Fruit fly (Drosophila melanogaster) whole organism, prepupa: ENCODE measurements around the gene al.
A peak's percentile ranks its signal among the peaks of the same experiment; 100 is the strongest.

ENCODE experiments used
- CG10631 ChIP-seq: fragments of 200-800 bp; sonication (Bioruptor generic); optimal IDR thresholded peaks from 2 replicates; lab custom pipeline; 2016; ENCODE audit warnings: missing biosample characterization, missing genetic modification characterization
- CG10669 ChIP-seq: fragments of 200-800 bp; sonication (Bioruptor generic); optimal IDR thresholded peaks from 3 replicates; lab custom pipeline; 2018; ENCODE audit warnings: missing biosample characterization, mild to moderate bottlenecking, missing genetic modification characterization, moderate library complexity
- CG11294 ChIP-seq: fragments of 200-800 bp; sonication (Bioruptor generic); IDR thresholded peaks from 2 replicates; pipeline ENCODE4 v1.3.6; 2022; ENCODE audit warnings: missing biosample characterization, missing genetic modification characterization
- CG11762 ChIP-seq: fragments of 200-800 bp; sonication (Bioruptor generic); optimal IDR thresholded peaks from 3 replicates; lab custom pipeline; 2016; ENCODE audit warnings: missing biosample characterization, missing genetic modification characterization; ENCODE audit not compliant: insufficient read depth
- CG1621 ChIP-seq: fragments of 200-800 bp; sonication (Bioruptor generic); optimal IDR thresholded peaks from 3 replicates; lab custom pipeline; 2018; ENCODE audit warnings: missing biosample characterization, mild to moderate bottlenecking, missing genetic modification characterization
- CG3032 ChIP-seq: fragments of 200-800 bp; optimal IDR thresholded peaks from 2 replicates; lab custom pipeline; 2019; ENCODE audit warnings: missing biosample characterization, mild to moderate bottlenecking, missing genetic modification characterization, moderate library complexity
- CG32006 ChIP-seq: fragments of 200-800 bp; sonication (Bioruptor generic); optimal IDR thresholded peaks from 3 replicates; lab custom pipeline; 2017; ENCODE audit warnings: missing biosample characterization, mild to moderate bottlenecking, missing genetic modification characterization
- CG3919 ChIP-seq: fragments of 200-800 bp; sonication (Bioruptor generic); optimal IDR thresholded peaks from 3 replicates; lab custom pipeline; 2016; ENCODE audit warnings: missing biosample characterization, missing genetic modification characterization
- CG4318 ChIP-seq: fragments of 200-800 bp; sonication (Bioruptor generic); optimal IDR thresholded peaks from 3 replicates; lab custom pipeline; 2017; ENCODE audit warnings: missing biosample characterization, mild to moderate bottlenecking, missing genetic modification characterization
- CG6792 ChIP-seq: fragments of 200-800 bp; sonication (Bioruptor generic); optimal IDR thresholded peaks from 3 replicates; lab custom pipeline; 2016; ENCODE audit warnings: missing biosample characterization, missing genetic modification characterization
- CG6854 ChIP-seq: fragments of 200-800 bp; sonication (Bioruptor generic); optimal IDR thresholded peaks from 2 replicates; lab custom pipeline; 2017; ENCODE audit warnings: missing biosample characterization, mild to moderate bottlenecking, missing genetic modification characterization
- CG7368 ChIP-seq: fragments of 200-800 bp; sonication (Bioruptor generic); optimal IDR thresholded peaks from 3 replicates; lab custom pipeline; 2016; ENCODE audit warnings: missing biosample characterization, missing genetic modification characterization
- CG8119 ChIP-seq: fragments of 200-800 bp; sonication (Bioruptor generic); IDR thresholded peaks from 3 replicates; pipeline ENCODE4 v1.3.6; 2022; ENCODE audit warnings: missing biosample characterization, missing genetic modification characterization
- CG8319 ChIP-seq: fragments of 200-800 bp; sonication (Bioruptor generic); optimal IDR thresholded peaks from 3 replicates; lab custom pipeline; 2016; ENCODE audit warnings: missing biosample characterization, missing genetic modification characterization
- CG8632 ChIP-seq: fragments of 200-800 bp; sonication (Bioruptor generic); optimal IDR thresholded peaks from 3 replicates; lab custom pipeline; 2016; ENCODE audit warnings: missing biosample characterization, missing genetic modification characterization
- Eip75B ChIP-seq: fragments of 200-800 bp; sonication (Bioruptor generic); optimal IDR thresholded peaks from 3 replicates; lab custom pipeline; 2016; ENCODE audit warnings: missing biosample characterization, missing genetic modification characterization
- Eip78C ChIP-seq: fragments of 200-800 bp; sonication (Bioruptor generic); peaks from one replicate; lab custom pipeline; 2016; ENCODE audit warnings: missing biosample characterization, missing genetic modification characterization
- Eip93F ChIP-seq: fragments of 200-800 bp; sonication (Bioruptor generic); optimal IDR thresholded peaks from 2 replicates; lab custom pipeline; 2016; ENCODE audit warnings: missing biosample characterization, mild to moderate bottlenecking, missing genetic modification characterization
- Ets21C ChIP-seq: fragments of 200-800 bp; sonication (Bioruptor generic); optimal IDR thresholded peaks from 3 replicates; lab custom pipeline; 2016; ENCODE audit warnings: missing biosample characterization, missing genetic modification characterization
- Gug ChIP-seq: fragments of 200-800 bp; sonication (Bioruptor generic); IDR thresholded peaks from 2 replicates; pipeline ENCODE4 v1.3.6; 2022; ENCODE audit warnings: missing biosample characterization, missing genetic modification characterization
- Hr38 ChIP-seq: sonication (Bioruptor generic); optimal IDR thresholded peaks from 2 replicates; lab custom pipeline; 2016; ENCODE audit warnings: missing biosample characterization, missing genetic modification characterization
- Hr39 ChIP-seq: fragments of 200-800 bp; sonication (Bioruptor generic); optimal IDR thresholded peaks from 2 replicates; lab custom pipeline; 2016; ENCODE audit warnings: missing biosample characterization, missing genetic modification characterization
- Hr4 ChIP-seq: fragments of 200-800 bp; sonication (Bioruptor generic); optimal IDR thresholded peaks from 3 replicates; lab custom pipeline; 2016; ENCODE audit warnings: missing biosample characterization, missing genetic modification characterization
- Met ChIP-seq: fragments of 200-800 bp; sonication (Bioruptor generic); optimal IDR thresholded peaks from 3 replicates; lab custom pipeline; 2016; ENCODE audit warnings: missing biosample characterization, missing genetic modification characterization
- OdsH ChIP-seq: fragments of 200-800 bp; sonication (Bioruptor generic); optimal IDR thresholded peaks from 3 replicates; lab custom pipeline; 2016; ENCODE audit warnings: missing biosample characterization, missing genetic modification characterization
- Smox ChIP-seq: fragments of 200-800 bp; sonication (Bioruptor generic); optimal IDR thresholded peaks from 3 replicates; lab custom pipeline; 2016; ENCODE audit warnings: missing biosample characterization, missing genetic modification characterization
- Sox102F ChIP-seq: fragments of 200-800 bp; sonication (Bioruptor generic); optimal IDR thresholded peaks from 2 replicates; lab custom pipeline; 2016; ENCODE audit warnings: missing biosample characterization, mild to moderate bottlenecking, missing genetic modification characterization
- Sox14 ChIP-seq: fragments of 200-800 bp; sonication (Bioruptor generic); optimal IDR thresholded peaks from 3 replicates; lab custom pipeline; 2016; ENCODE audit warnings: missing biosample characterization, missing genetic modification characterization
- Sox15 ChIP-seq: fragments of 200-800 bp; sonication (Bioruptor generic); optimal IDR thresholded peaks from 3 replicates; lab custom pipeline; 2016; ENCODE audit warnings: missing biosample characterization, missing genetic modification characterization
- acj6 ChIP-seq: fragments of 200-800 bp; sonication (Bioruptor generic); optimal IDR thresholded peaks from 3 replicates; lab custom pipeline; 2016; ENCODE audit warnings: missing biosample characterization, missing genetic modification characterization
- cyc ChIP-seq: fragments of 200-800 bp; sonication (Bioruptor generic); optimal IDR thresholded peaks from 3 replicates; lab custom pipeline; 2016; ENCODE audit warnings: missing biosample characterization, missing genetic modification characterization
- dac ChIP-seq: fragments of 200-800 bp; sonication (Bioruptor generic); optimal IDR thresholded peaks from 2 replicates; lab custom pipeline; 2017; ENCODE audit warnings: missing biosample characterization, mild to moderate bottlenecking, missing genetic modification characterization
- dsx ChIP-seq: fragments of 200-800 bp; optimal IDR thresholded peaks from 3 replicates; lab custom pipeline; 2019; ENCODE audit warnings: missing biosample characterization, mild to moderate bottlenecking, missing genetic modification characterization, moderate library complexity; ENCODE audit not compliant: poor library complexity, severe bottlenecking
- eg ChIP-seq: fragments of 200-800 bp; sonication (Bioruptor generic); IDR thresholded peaks from 3 replicates; pipeline ENCODE4 v1.3.6; 2022; ENCODE audit warnings: missing biosample characterization, missing genetic modification characterization
- esn ChIP-seq: fragments of 200-800 bp; sonication (Bioruptor generic); optimal IDR thresholded peaks from 2 replicates; lab custom pipeline; 2016; ENCODE audit warnings: missing biosample characterization, mild to moderate bottlenecking, missing genetic modification characterization, moderate library complexity
- fkh ChIP-seq: fragments of 200-800 bp; sonication (Bioruptor generic); optimal IDR thresholded peaks from 3 replicates; lab custom pipeline; 2017; ENCODE audit warnings: missing biosample characterization, mild to moderate bottlenecking, missing genetic modification characterization, moderate library complexity
- lz ChIP-seq: fragments of 200-800 bp; sonication (Bioruptor generic); optimal IDR thresholded peaks from 3 replicates; lab custom pipeline; 2016; ENCODE audit warnings: missing biosample characterization, missing genetic modification characterization
- net ChIP-seq: fragments of 200-800 bp; sonication (Bioruptor generic); optimal IDR thresholded peaks from 3 replicates; lab custom pipeline; 2016; ENCODE audit warnings: missing biosample characterization, missing genetic modification characterization
- pdm3 ChIP-seq: fragments of 200-800 bp; sonication (Bioruptor generic); optimal IDR thresholded peaks from 3 replicates; lab custom pipeline; 2016; ENCODE audit warnings: missing biosample characterization, missing genetic modification characterization
- salr ChIP-seq, 2 experiments: fragments of 200-800 bp; sonication (Bioruptor generic); optimal IDR thresholded peaks; 3 replicates each; lab custom pipeline; 2016 to 2018; ENCODE audit warnings: missing biosample characterization in 2 of 2, missing genetic modification characterization in 2 of 2, mild to moderate bottlenecking in 1 of 2
- spab ChIP-seq: fragments of 200-800 bp; sonication (Bioruptor generic); optimal IDR thresholded peaks from 2 replicates; lab custom pipeline; 2017; ENCODE audit warnings: missing biosample characterization, mild to moderate bottlenecking, missing genetic modification characterization, missing genetic modification reagents
- ss ChIP-seq, 2 experiments: fragments of 200-800 bp; sonication (Bioruptor generic); optimal IDR thresholded peaks; 2 replicates in 1 of 2; 3 replicates in 1 of 2; lab custom pipeline; 2017 to 2018; ENCODE audit warnings: mild to moderate bottlenecking in 2 of 2, missing biosample characterization in 2 of 2, missing genetic modification characterization in 2 of 2, moderate library complexity in 1 of 2
- svp ChIP-seq: fragments of 200-800 bp; sonication (Bioruptor generic); peaks from one replicate; lab custom pipeline; 2016; ENCODE audit warnings: missing biosample characterization, missing genetic modification characterization
- topi ChIP-seq: fragments of 200-800 bp; sonication (Bioruptor generic); optimal IDR thresholded peaks from 3 replicates; lab custom pipeline; 2016; ENCODE audit warnings: missing biosample characterization, missing genetic modification characterization
- vri ChIP-seq: fragments of 200-800 bp; sonication (Bioruptor generic); optimal IDR thresholded peaks from 3 replicates; lab custom pipeline; 2016; ENCODE audit warnings: missing biosample characterization, mild to moderate bottlenecking, missing genetic modification characterization

al gene

dm6 chr2L:347604-348003 lies 30.3 kb upstream of the al start:
- TF ChIP-seq Eip93F (GFP tag; lab: Kevin White, UChicago) = no peak

- TF ChIP-seq cyc (GFP tag; lab: Kevin White, UChicago) (no peak), CG4318 (no peak), Hr39 (no peak), Hr4 (GFP tag; lab: Kevin White, UChicago) (no peak), acj6 (no peak), spab (GFP tag; lab: Kevin White, UChicago) (no peak), CG11294 (GFP tag; lab: Robert Waterston, UW) (no peak), Ets21C (GFP tag; lab: Kevin White, UChicago) (no peak), net (GFP tag; lab: Kevin White, UChicago) (no peak), OdsH (no peak), Sox14 (GFP tag; lab: Kevin White, UChicago) (no peak), CG3032 (tag; lab: Kevin White, UChicago) (no peak), CG8319 (no peak), Eip93F (GFP tag; lab: Kevin White, UChicago) (no peak), vri (GFP tag; lab: Kevin White, UChicago) (no peak), CG6854 (GFP tag; lab: Kevin White, UChicago) (no peak), Met (GFP tag; lab: Kevin White, UChicago) (no peak), CG6792 (GFP tag; lab: Kevin White, UChicago) (no peak), CG10631 (GFP tag; lab: Kevin White, UChicago) (no peak), topi (no peak)
Observed at dm6 chr2L:356234-356633, 21.7 kb upstream of the al start.

dm6 chr2L:357556-358130 lies 20.3 kb upstream of the al start, which contains the start of gene Ent1:
Ent1 (minus strand) TSS chr2L:357874.
- TF ChIP-seq Eip93F (GFP tag; lab: Kevin White, UChicago) = no peak
- no peak for TF ChIP-seq Hr39
- TF ChIP-seq svp = peak; percentile 59
- no peak for TF ChIP-seq OdsH
- no peak for TF ChIP-seq acj6
- no peak for TF ChIP-seq CG3032 (tag; lab: Kevin White, UChicago)
- TF ChIP-seq Hr4 (GFP tag; lab: Kevin White, UChicago) = no peak
- TF ChIP-seq vri (GFP tag; lab: Kevin White, UChicago) = peak; percentile 7
- TF ChIP-seq Hr38 = no peak
- TF ChIP-seq CG1621 (tag; lab: Kevin White, UChicago) = no peak
- TF ChIP-seq Smox (GFP tag; lab: Kevin White, UChicago) = no peak
- no peak for TF ChIP-seq Sox102F (GFP tag; lab: Kevin White, UChicago)
- TF ChIP-seq lz (GFP tag; lab: Kevin White, UChicago) = no peak
- TF ChIP-seq Sox15 (GFP tag; lab: Kevin White, UChicago) = no peak
- TF ChIP-seq ss (GFP tag; optimal IDR thresholded peaks at IDR 0.05; lab: Kevin White, UChicago) = no peak
- TF ChIP-seq CG8319 = no peak
- TF ChIP-seq dac (GFP tag; lab: Kevin White, UChicago) = no peak
- TF ChIP-seq CG11294 (GFP tag; lab: Robert Waterston, UW) = no peak
- TF ChIP-seq Eip78C (GFP tag; lab: Kevin White, UChicago) = peak; percentile 13
- no peak for TF ChIP-seq CG7368 (GFP tag; lab: Kevin White, UChicago)
- TF ChIP-seq CG11762 = no peak
- no peak for TF ChIP-seq spab (GFP tag; lab: Kevin White, UChicago)
- TF ChIP-seq CG8119 (GFP tag; lab: Robert Waterston, UW) = no peak
- TF ChIP-seq CG3919 (GFP tag; lab: Kevin White, UChicago) = no peak
- no peak for TF ChIP-seq Eip75B (GFP tag; lab: Kevin White, UChicago)
- no peak for TF ChIP-seq CG6854 (GFP tag; lab: Kevin White, UChicago)
- TF ChIP-seq pdm3 (GFP tag; lab: Kevin White, UChicago) = no peak
- TF ChIP-seq CG8632 (GFP tag; lab: Kevin White, UChicago) = no peak
- TF ChIP-seq Ets21C (GFP tag; lab: Kevin White, UChicago) = no peak
- no peak for TF ChIP-seq salr (GFP tag; optimal IDR thresholded peaks at IDR 0.05; lab: Kevin White, UChicago)
- TF ChIP-seq esn (GFP tag; lab: Kevin White, UChicago) = no peak
- TF ChIP-seq CG32006 (GFP tag; lab: Kevin White, UChicago) = no peak
- no peak for TF ChIP-seq CG4318
- no peak for TF ChIP-seq eg
- TF ChIP-seq fkh (GFP tag; lab: Kevin White, UChicago) = peak; percentile 52
- no peak for TF ChIP-seq net (GFP tag; lab: Kevin White, UChicago)
- no peak for TF ChIP-seq CG10669
- no peak for TF ChIP-seq Met (GFP tag; lab: Kevin White, UChicago)
- TF ChIP-seq cyc (GFP tag; lab: Kevin White, UChicago) = no peak
- TF ChIP-seq Gug (GFP tag; lab: Robert Waterston, UW) = no peak
- peak; percentile 48 for TF ChIP-seq dsx (GFP tag; lab: Kevin White, UChicago)
- no peak for TF ChIP-seq CG6792 (GFP tag; lab: Kevin White, UChicago)
- TF ChIP-seq Sox14 (GFP tag; lab: Kevin White, UChicago) = peak; percentile 74
